2 worm cellular contexts compared by ENCODE assay signal in genomic region chrIV:682726-683340, ce11.
A peak's percentile ranks its signal among the peaks of the same experiment; 100 is the strongest.
TF ChIP-seq lines count a peak whose summit lies in the region.

No protein-coding gene starts in this region.

TF ChIP-seq in whole organism, L1 larva, 84 proteins besides CTCF, POLR2A, EP300 and RAD21 (continued from another document):
- peak; percentile 46 for TF ChIP-seq tbx-2 (tag; optimal IDR thresholded peaks at IDR 0.05; lab: Kevin White, UChicago)
- peak; percentile 64 for TF ChIP-seq C16A3.4 (tag; optimal IDR thresholded peaks at IDR 0.05; lab: Kevin White, UChicago)
- TF ChIP-seq ceh-63 (GFP tag; optimal IDR thresholded peaks at IDR 0.05; lab: Kevin White, UChicago), result no peak
- TF ChIP-seq elt-2 (tag; optimal IDR thresholded peaks at IDR 0.05; lab: Kevin White, UChicago), result peak; percentile 37
- peak; percentile 16 for TF ChIP-seq lir-3 (tag; optimal IDR thresholded peaks at IDR 0.05; lab: Kevin White, UChicago; ENCODE audit: poor library complexity)
- no peak for TF ChIP-seq lin-15B (tag; optimal IDR thresholded peaks at IDR 0.05; lab: Kevin White, UChicago)
- TF ChIP-seq zag-1 (tag; optimal IDR thresholded peaks at IDR 0.05; lab: Kevin White, UChicago), result no peak
- no peak for TF ChIP-seq C34B4.2 (tag; optimal IDR thresholded peaks at IDR 0.05; lab: Kevin White, UChicago)
- no peak for TF ChIP-seq fkh-4 (tag; optimal IDR thresholded peaks at IDR 0.05; lab: Kevin White, UChicago; ENCODE audit: borderline replicate concordance)
- TF ChIP-seq xbp-1 (tag; optimal IDR thresholded peaks at IDR 0.05; lab: Kevin White, UChicago), result peak; percentile 22
- TF ChIP-seq fos-1 (tag; optimal IDR thresholded peaks at IDR 0.05; lab: Kevin White, UChicago), result peak; percentile 28
- TF ChIP-seq mab-9 (GFP tag; IDR thresholded peaks at IDR 0.05; lab: Robert Waterston, UW), result no peak
- no peak for TF ChIP-seq nhr-12 (tag; optimal IDR thresholded peaks at IDR 0.05; lab: Kevin White, UChicago)
- no peak for TF ChIP-seq zip-4 (GFP tag; optimal IDR thresholded peaks at IDR 0.05; lab: Kevin White, UChicago)
- TF ChIP-seq lsy-2 (tag; optimal IDR thresholded peaks at IDR 0.05; lab: Kevin White, UChicago), result peak; percentile 41 to 70
- peak in 1 of 2 experiments; percentile 65 for TF ChIP-seq mdl-1 (tag; optimal IDR thresholded peaks at IDR 0.05; lab: Kevin White, UChicago)
- peak in 1 of 6 experiments; percentile 55 for TF ChIP-seq elt-3 (tag; optimal IDR thresholded peaks at IDR 0.05; lab: Kevin White, UChicago)
- TF ChIP-seq sptf-1 (tag; optimal IDR thresholded peaks at IDR 0.05; lab: Kevin White, UChicago), result no peak
- TF ChIP-seq lin-14 (GFP tag; optimal IDR thresholded peaks at IDR 0.05; lab: Kevin White, UChicago), result peak; percentile 60
- no peak for TF ChIP-seq ztf-4 (tag; optimal IDR thresholded peaks at IDR 0.05; lab: Kevin White, UChicago)
- TF ChIP-seq irx-1 (tag; optimal IDR thresholded peaks at IDR 0.05; lab: Kevin White, UChicago), result peak; percentile 17
- TF ChIP-seq jun-1 (tag; optimal IDR thresholded peaks at IDR 0.05; lab: Kevin White, UChicago), result peak; percentile 24

TF ChIP-seq in whole organism, young adult, 124 proteins besides CTCF, POLR2A, EP300 and RAD21 (continued from another document):
- no peak for TF ChIP-seq bed-1 (GFP tag; IDR thresholded peaks at IDR 0.05; lab: Robert Waterston, UW)
- peak; percentile 77 for TF ChIP-seq pbrm-1 (GFP tag; IDR thresholded peaks at IDR 0.05; lab: Robert Waterston, UW)
- TF ChIP-seq lsy-27 (tag; optimal IDR thresholded peaks at IDR 0.05; lab: Kevin White, UChicago; ENCODE audit: borderline replicate concordance, insufficient read depth), result no peak
- peak; percentile 42 for TF ChIP-seq snpc-4 (GFP tag; optimal IDR thresholded peaks at IDR 0.05; lab: Kevin White, UChicago)
- TF ChIP-seq snpc-4 (tag; optimal IDR thresholded peaks at IDR 0.05; lab: Kevin White, UChicago), result no peak
- TF ChIP-seq Y79H2A.3 (GFP tag; conservative IDR thresholded peaks at IDR 0.05; lab: Robert Waterston, UW), result no peak
- TF ChIP-seq unc-130 (GFP tag; optimal IDR thresholded peaks at IDR 0.05; lab: Kevin White, UChicago), result peak; percentile 64
- 0 out of 2 replicates have a peak, but pooled peaks have one; percentile 25 for TF ChIP-seq attf-6 (GFP tag; IDR thresholded peaks at IDR 0.05; lab: Robert Waterston, UW)
- TF ChIP-seq attf-5 (GFP tag; optimal IDR thresholded peaks at IDR 0.05; lab: Kevin White, UChicago), result peak; percentile 74
- no peak for TF ChIP-seq sptf-2 (GFP tag; optimal IDR thresholded peaks at IDR 0.05; lab: Kevin White, UChicago)
